Worm (Caenorhabditis elegans) whole organism, L3 larva: ENCODE measurements around the gene col-9.

ENCODE experiments used
- ZK546.5 ChIP-seq: sonication (generic microtip); optimal IDR thresholded peaks from 2 replicates; lab custom pipeline; 2017; ENCODE audit warnings: missing biosample characterization, missing genetic modification characterization
- aly-2 ChIP-seq: fragments of 150-350 bp; optimal IDR thresholded peaks from 2 replicates; lab custom pipeline; 2014; ENCODE audit warnings: missing biosample characterization, missing genetic modification characterization
- ama-1 ChIP-seq: fragments of 150-350 bp; optimal IDR thresholded peaks from 2 replicates; lab custom pipeline; 2018
- egl-27 ChIP-seq: sonication (generic microtip); optimal IDR thresholded peaks from 4 replicates; lab custom pipeline; 2017; ENCODE audit warnings: missing biosample characterization, missing genetic modification reagents, missing genetic modification characterization
- lin-39 ChIP-seq: fragments of 150-350 bp; optimal IDR thresholded peaks from 2 replicates; lab custom pipeline; 2018; ENCODE audit warnings: missing biosample characterization, missing genetic modification reagents, missing genetic modification characterization
- nhr-77 ChIP-seq: fragments of 150-350 bp; optimal IDR thresholded peaks from 2 replicates; lab custom pipeline; 2014; ENCODE audit warnings: missing biosample characterization, missing genetic modification characterization
- pha-4 ChIP-seq: fragments of 150-350 bp; optimal IDR thresholded peaks from 2 replicates; lab custom pipeline; 2014; ENCODE audit warnings: missing biosample characterization, missing genetic modification reagents, missing genetic modification characterization
- skn-1 ChIP-seq: fragments of 150-350 bp; optimal IDR thresholded peaks from 2 replicates; lab custom pipeline; 2014; ENCODE audit warnings: missing biosample characterization, missing genetic modification characterization
- ztf-11 ChIP-seq: fragments of 150-350 bp; optimal IDR thresholded peaks from 2 replicates; lab custom pipeline; 2014; ENCODE audit warnings: missing biosample characterization, missing genetic modification characterization

DNA sequence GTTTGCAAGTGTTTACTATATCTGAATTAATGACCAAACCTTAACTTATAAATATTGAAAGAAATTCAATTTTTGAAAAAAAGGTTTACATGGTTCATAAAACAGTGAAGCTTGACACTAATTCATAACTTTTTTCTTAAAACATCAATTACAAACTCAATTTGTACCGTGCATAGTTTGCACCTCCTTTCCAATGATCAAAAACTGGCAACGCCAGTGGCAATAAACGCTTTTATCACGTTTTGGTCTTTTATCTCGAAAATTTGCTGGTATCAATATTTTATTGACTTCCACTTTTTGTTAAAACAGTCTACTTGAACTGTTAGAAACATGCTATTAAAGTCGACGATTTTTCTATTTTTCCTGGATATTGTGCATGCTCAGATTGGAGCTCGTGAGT, 11.4 kb upstream of the col-9 start, which contains the start of gene F54B11.11:
- TF ChIP-seq ama-1 (lab: Kevin White, UChicago) (no peak), ZK546.5 (tag; lab: Kevin White, UChicago) (no peak), egl-27 (tag; lab: Kevin White, UChicago) (no peak), skn-1 (no peak), ztf-11 (tag; lab: Kevin White, UChicago) (no peak), nhr-77 (no peak), lin-39 (no peak), pha-4 (tag; lab: Kevin White, UChicago) (no peak), aly-2 (tag; lab: Kevin White, UChicago) (no peak)
